Worm (Caenorhabditis elegans) whole organism, young adult: ENCODE results near the gene F26F4.9.

Experiments
- B0035.1 ChIP-seq: sonication (generic microtip); optimal IDR thresholded peaks from 2 replicates; lab custom pipeline; 2016; ENCODE audit warnings: missing genetic modification characterization, mild to moderate bottlenecking, missing compliant biosample characterization, missing genotype, missing genetic modification reagents
- B0336.3 ChIP-seq: fragments of 200-800 bp; sonication (Bioruptor generic); IDR thresholded peaks from 2 replicates; pipeline ENCODE4 v1.3.6; 2022; ENCODE audit warnings: missing genetic modification characterization, missing compliant biosample characterization
- C17E4.6 ChIP-seq: fragments of 200-800 bp; sonication (Bioruptor generic); IDR thresholded peaks from 2 replicates; pipeline ENCODE4 v1.3.6; 2022; ENCODE audit warnings: missing genetic modification reagents, missing genetic modification characterization, missing compliant biosample characterization
- F39B2.1 ChIP-seq: fragments of 200-800 bp; sonication (Bioruptor generic); IDR thresholded peaks from 2 replicates; pipeline ENCODE4 v1.3.6; 2022; ENCODE audit warnings: missing genetic modification reagents, missing genetic modification characterization, missing compliant biosample characterization
- F52B5.7 ChIP-seq: sonication (generic microtip); optimal IDR thresholded peaks from 2 replicates; lab custom pipeline; 2016; ENCODE audit warnings: mild to moderate bottlenecking, missing genetic modification characterization, missing compliant biosample characterization
- F57C9.4 ChIP-seq: sonication (generic microtip); optimal IDR thresholded peaks from 2 replicates; lab custom pipeline; 2017; ENCODE audit warnings: mild to moderate bottlenecking, missing genetic modification characterization, missing compliant biosample characterization
- K11D2.4 ChIP-seq: fragments of 200-800 bp; sonication (Bioruptor generic); IDR thresholded peaks from 2 replicates; pipeline ENCODE4 v1.3.6; 2022; ENCODE audit warnings: missing genetic modification reagents, missing genetic modification characterization, missing compliant biosample characterization
- T26A5.8 ChIP-seq: sonication (generic microtip); optimal IDR thresholded peaks from 2 replicates; lab custom pipeline; 2016; ENCODE audit warnings: missing genetic modification characterization, missing compliant biosample characterization
- aptf-2 ChIP-seq: fragments of 200-800 bp; sonication (Bioruptor generic); conservative IDR thresholded peaks from 2 replicates; pipeline ENCODE4 v1.3.6; 2022; ENCODE audit warnings: missing genetic modification reagents, missing genetic modification characterization, missing compliant biosample characterization
- aptf-3 ChIP-seq: fragments of 200-800 bp; sonication (Bioruptor generic); IDR thresholded peaks from 2 replicates; pipeline ENCODE4 v1.3.6; 2022; ENCODE audit warnings: missing genetic modification characterization, missing compliant biosample characterization
- attf-3 ChIP-seq: fragments of 200-800 bp; sonication (Bioruptor generic); conservative IDR thresholded peaks from 2 replicates; pipeline ENCODE4 v1.3.6; 2022; ENCODE audit warnings: missing genetic modification reagents, missing genetic modification characterization, missing compliant biosample characterization
- ccch-3 ChIP-seq: fragments of 200-800 bp; sonication (Bioruptor generic); optimal IDR thresholded peaks from 2 replicates; lab custom pipeline; 2018; ENCODE audit warnings: mild to moderate bottlenecking, missing genetic modification characterization, missing compliant biosample characterization
- ceh-40 ChIP-seq: fragments of 200-800 bp; sonication (Bioruptor generic); IDR thresholded peaks from 2 replicates; pipeline ENCODE4 v1.3.6; 2022; ENCODE audit warnings: missing genetic modification characterization, missing compliant biosample characterization
- ceh-58 ChIP-seq: fragments of 200-800 bp; sonication (Bioruptor generic); IDR thresholded peaks from 2 replicates; pipeline ENCODE4 v1.3.6; 2022; ENCODE audit warnings: missing genetic modification characterization, missing compliant biosample characterization
- die-1 ChIP-seq: sonication (generic microtip); optimal IDR thresholded peaks from 2 replicates; lab custom pipeline; 2016; ENCODE audit warnings: missing genotype, mild to moderate bottlenecking, missing genetic modification characterization, missing compliant biosample characterization
- dpl-1 ChIP-seq: fragments of 150-350 bp; optimal IDR thresholded peaks from 2 replicates; lab custom pipeline; 2014; ENCODE audit warnings: missing biosample characterization, missing genetic modification reagents, missing genetic modification characterization
- egl-18 ChIP-seq: fragments of 200-800 bp; sonication (Bioruptor generic); IDR thresholded peaks from 2 replicates; pipeline ENCODE4 v1.3.6; 2022; ENCODE audit warnings: missing genetic modification reagents, missing genetic modification characterization, missing compliant biosample characterization
- egrh-3 ChIP-seq: fragments of 200-800 bp; sonication (Bioruptor generic); IDR thresholded peaks from 2 replicates; pipeline ENCODE4 v1.3.6; 2022; ENCODE audit warnings: missing genetic modification reagents, missing genetic modification characterization, missing compliant biosample characterization
- gei-17 ChIP-seq: fragments of 200-800 bp; sonication (Bioruptor generic); optimal IDR thresholded peaks from 2 replicates; lab custom pipeline; 2018; ENCODE audit warnings: mild to moderate bottlenecking, missing genetic modification characterization, missing compliant biosample characterization
- hmg-1.2 ChIP-seq: fragments of 200-800 bp; sonication (Bioruptor generic); IDR thresholded peaks from 2 replicates; pipeline ENCODE4 v1.3.6; 2022; ENCODE audit warnings: missing genetic modification reagents, missing genetic modification characterization, missing compliant biosample characterization
- hrde-1 ChIP-seq: sonication (generic microtip); optimal IDR thresholded peaks from 2 replicates; lab custom pipeline; 2016; ENCODE audit warnings: missing genetic modification characterization, mild to moderate bottlenecking, missing compliant biosample characterization, moderate library complexity, missing genotype, missing genetic modification reagents, borderline replicate concordance
- let-607 ChIP-seq, 2 experiments: fragments of 200-800 bp in 1 of 2; sonication (Bioruptor generic) in 1 of 2; sonication (generic microtip) in 1 of 2; optimal IDR thresholded peaks; 2 replicates each; lab custom pipeline; 2016 to 2018; ENCODE audit warnings: mild to moderate bottlenecking in 2 of 2, missing compliant biosample characterization in 2 of 2, missing genetic modification characterization in 2 of 2, moderate library complexity in 2 of 2, missing genotype in 1 of 2
- lin-40 ChIP-seq: sonication (generic microtip); optimal IDR thresholded peaks from 2 replicates; lab custom pipeline; 2016; ENCODE audit warnings: missing genetic modification characterization, mild to moderate bottlenecking, missing compliant biosample characterization, missing genotype, missing genetic modification reagents
- lin-54 ChIP-seq: fragments of 200-800 bp; sonication (Bioruptor generic); optimal IDR thresholded peaks from 2 replicates; lab custom pipeline; 2018; ENCODE audit warnings: mild to moderate bottlenecking, missing genetic modification characterization, missing compliant biosample characterization
- lsy-27 ChIP-seq: sonication (generic microtip); optimal IDR thresholded peaks from 2 replicates; lab custom pipeline; 2017; ENCODE audit warnings: missing genetic modification characterization, mild to moderate bottlenecking, missing compliant biosample characterization, antibody characterized with exemption, missing genotype, borderline replicate concordance; ENCODE audit not compliant: insufficient read depth
- madf-10 ChIP-seq: sonication (generic microtip); optimal IDR thresholded peaks from 2 replicates; lab custom pipeline; 2016; ENCODE audit warnings: mild to moderate bottlenecking, missing genetic modification characterization, missing compliant biosample characterization
- madf-6 ChIP-seq: fragments of 200-800 bp; sonication (Bioruptor generic); IDR thresholded peaks from 2 replicates; pipeline ENCODE4 v1.3.6; 2022; ENCODE audit warnings: missing genetic modification reagents, missing genetic modification characterization, missing compliant biosample characterization
- mcd-1 ChIP-seq: fragments of 200-800 bp; sonication (Bioruptor generic); IDR thresholded peaks from 2 replicates; pipeline ENCODE4 v1.3.6; 2022; ENCODE audit warnings: missing genetic modification reagents, missing genetic modification characterization, missing compliant biosample characterization
- mel-28 ChIP-seq: sonication (generic microtip); optimal IDR thresholded peaks from 2 replicates; lab custom pipeline; 2016; ENCODE audit warnings: borderline replicate concordance, mild to moderate bottlenecking, missing genetic modification characterization, missing compliant biosample characterization
- mes-4 ChIP-seq: sonication (generic microtip); optimal IDR thresholded peaks from 2 replicates; lab custom pipeline; 2016; ENCODE audit warnings: missing genotype, missing genetic modification characterization, missing compliant biosample characterization
- nfyb-1 ChIP-seq: fragments of 200-800 bp; sonication (Bioruptor generic); IDR thresholded peaks from 2 replicates; pipeline ENCODE4 v1.3.6; 2022; ENCODE audit warnings: missing genetic modification reagents, missing genetic modification characterization, missing compliant biosample characterization
- nhr-27 ChIP-seq: fragments of 200-800 bp; sonication (Bioruptor generic); optimal IDR thresholded peaks from 2 replicates; lab custom pipeline; 2018; ENCODE audit warnings: mild to moderate bottlenecking, missing genetic modification characterization, moderate library complexity, missing compliant biosample characterization
- rcor-1 ChIP-seq: fragments of 200-800 bp; sonication (Bioruptor generic); IDR thresholded peaks from 2 replicates; pipeline ENCODE4 v1.3.6; 2022; ENCODE audit warnings: missing genetic modification reagents, missing genetic modification characterization, missing compliant biosample characterization
- repo-1 ChIP-seq: sonication (generic microtip); optimal IDR thresholded peaks from 2 replicates; lab custom pipeline; 2017; ENCODE audit warnings: mild to moderate bottlenecking, missing genetic modification characterization, missing compliant biosample characterization
- snpc-1.3 ChIP-seq: sonication (generic microtip); optimal IDR thresholded peaks from 2 replicates; lab custom pipeline; 2017; ENCODE audit warnings: missing genetic modification characterization, mild to moderate bottlenecking, missing compliant biosample characterization, antibody characterized with exemption, moderate library complexity, missing genotype, missing genetic modification reagents; ENCODE audit not compliant: insufficient read depth
- tbp1 ChIP-seq: fragments of 200-800 bp; sonication (Bioruptor generic); optimal IDR thresholded peaks from 2 replicates; lab custom pipeline; 2018; ENCODE audit warnings: mild to moderate bottlenecking, missing genetic modification characterization, missing compliant biosample characterization
- unc-62 ChIP-seq: fragments of 150-350 bp; optimal IDR thresholded peaks from 2 replicates; lab custom pipeline; 2014; ENCODE audit warnings: missing biosample characterization, missing genetic modification reagents, missing genetic modification characterization
- zfh-2 ChIP-seq: fragments of 200-800 bp; sonication (Bioruptor generic); conservative IDR thresholded peaks from 2 replicates; pipeline ENCODE4 v1.3.6; 2022; ENCODE audit warnings: missing genetic modification reagents, missing genetic modification characterization, missing compliant biosample characterization
- ztf-25 ChIP-seq: fragments of 200-800 bp; sonication (Bioruptor generic); IDR thresholded peaks from 2 replicates; pipeline ENCODE4 v1.3.6; 2022; ENCODE audit warnings: missing genetic modification reagents, missing genetic modification characterization, missing compliant biosample characterization

Gene F26F4.9

ce11 chrIII:4956566-4956965, 44.2 kb upstream of the F26F4.9 start, which contains the start of gene C26E6.1:
TSS of gene C26E6.1 (plus strand) at chrIII:4956866.
- TF ChIP-seq rcor-1 (GFP tag; lab: Robert Waterston, UW) (no peak), ztf-25 (GFP tag; lab: Robert Waterston, UW) (no peak), egl-18 (no peak), tbp1 (GFP tag; lab: Kevin White, UChicago) (no peak), die-1 (tag; lab: Kevin White, UChicago) (no peak), mcd-1 (GFP tag; lab: Robert Waterston, UW) (no peak), hrde-1 (tag; lab: Kevin White, UChicago) (no peak), let-607 (tag; optimal IDR thresholded peaks at IDR 0.05; lab: Kevin White, UChicago) (no peak), snpc-1.3 (tag; lab: Kevin White, UChicago) (no peak), mel-28 (tag; lab: Kevin White, UChicago) (no peak), madf-6 (GFP tag; lab: Robert Waterston, UW) (no peak), nhr-27 (tag; lab: Kevin White, UChicago) (no peak), F39B2.1 (no peak), madf-10 (tag; lab: Kevin White, UChicago) (no peak), aptf-2 (no peak)
- TF ChIP-seq, all 124 proteins: peak for 0

ce11 chrIII:4952970-4953369, 40.6 kb upstream of the F26F4.9 start:
- TF ChIP-seq mes-4 (tag; lab: Kevin White, UChicago) (no peak), dpl-1 (no peak), aptf-3 (no peak), B0336.3 (GFP tag; lab: Robert Waterston, UW) (no peak), gei-17 (GFP tag; lab: Kevin White, UChicago) (no peak), lsy-27 (tag; lab: Kevin White, UChicago) (no peak), C17E4.6 (GFP tag; lab: Robert Waterston, UW) (no peak), F57C9.4 (tag; lab: Kevin White, UChicago) (no peak), nfyb-1 (GFP tag; lab: Robert Waterston, UW) (peak; percentile 64; the same call in 1 of the 2 replicates)

ce11 chrIII:4951824-4952223, 39.5 kb upstream of the F26F4.9 start, which contains the start of gene flh-2:
TSS of gene flh-2 (plus strand) at chrIII:4952124.
- TF ChIP-seq ceh-40 = no peak
- TF ChIP-seq egrh-3 (GFP tag; lab: Robert Waterston, UW) = no peak
- TF ChIP-seq die-1 (tag; lab: Kevin White, UChicago) = no peak
- TF ChIP-seq repo-1 (tag; lab: Kevin White, UChicago) = no peak
- TF ChIP-seq ceh-58 (GFP tag; lab: Robert Waterston, UW) = no peak
- no peak for TF ChIP-seq F52B5.7 (tag; lab: Kevin White, UChicago)
- no peak for TF ChIP-seq lin-54 (GFP tag; lab: Kevin White, UChicago)
- no peak for TF ChIP-seq attf-3 (GFP tag; lab: Robert Waterston, UW)
- TF ChIP-seq B0035.1 (tag; lab: Kevin White, UChicago) = no peak
- no peak for TF ChIP-seq K11D2.4 (GFP tag; lab: Robert Waterston, UW)
- TF ChIP-seq, all 124 proteins: peak for 0

DNA sequence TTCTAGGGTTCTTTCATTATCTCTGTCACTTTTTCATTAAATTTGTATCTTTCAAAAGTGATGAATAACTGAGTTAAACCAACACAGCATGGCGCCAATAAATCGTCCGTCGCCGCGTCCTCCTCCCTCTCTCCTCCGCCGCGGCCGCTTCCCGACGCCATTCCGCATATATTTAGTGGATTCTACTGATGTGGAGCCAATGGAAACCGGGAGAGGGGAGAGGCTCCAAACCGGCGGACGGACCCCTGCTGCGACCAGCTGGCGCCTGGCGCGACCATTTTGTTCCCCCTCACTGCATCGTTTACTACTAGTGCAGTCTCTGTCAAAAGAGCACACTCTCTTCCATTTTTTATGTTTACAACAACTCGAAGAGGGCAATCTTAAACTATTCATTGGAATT, 38.9 kb upstream of the F26F4.9 start:
- TF ChIP-seq lsy-27 (tag; lab: Kevin White, UChicago) (no peak), ceh-40 (no peak), egrh-3 (GFP tag; lab: Robert Waterston, UW) (peak; percentile 69; the same call in 1 of the 2 replicates), zfh-2 (peak; percentile 91), lin-40 (no peak), ccch-3 (GFP tag; lab: Kevin White, UChicago) (no peak), B0035.1 (tag; lab: Kevin White, UChicago) (no peak), T26A5.8 (tag; lab: Kevin White, UChicago) (no peak), hmg-1.2 (no peak), unc-62 (GFP tag; lab: Kevin White, UChicago) (no peak), hrde-1 (tag; lab: Kevin White, UChicago) (no peak)
